Fruit fly (Drosophila melanogaster) whole organism, adult: ENCODE results near the gene Shc.

Experiments used
- CG11617 ChIP-seq: fragments of 200-800 bp; sonication (Bioruptor generic); optimal IDR thresholded peaks from 2 replicates; lab custom pipeline; 2017; ENCODE audit warnings: mild to moderate bottlenecking, missing biosample characterization, missing genetic modification reagents, missing genetic modification characterization
- CG12768 ChIP-seq: fragments of 200-800 bp; sonication (Bioruptor generic); optimal IDR thresholded peaks from 2 replicates; lab custom pipeline; 2017; ENCODE audit warnings: missing biosample characterization, missing genetic modification characterization, mild to moderate bottlenecking, moderate library complexity, missing genetic modification reagents
- CG14711 ChIP-seq: fragments of 200-800 bp; sonication (Bioruptor generic); optimal IDR thresholded peaks from 2 replicates; lab custom pipeline; 2018; ENCODE audit warnings: missing biosample characterization, mild to moderate bottlenecking, missing genetic modification characterization, moderate library complexity
- CG1620 ChIP-seq: fragments of 200-800 bp; sonication (Bioruptor generic); optimal IDR thresholded peaks from 2 replicates; lab custom pipeline; 2016; ENCODE audit warnings: missing biosample characterization, missing genetic modification characterization
- CG33017 ChIP-seq: fragments of 200-800 bp; sonication (Bioruptor generic); optimal IDR thresholded peaks from 2 replicates; lab custom pipeline; 2018; ENCODE audit warnings: missing biosample characterization, mild to moderate bottlenecking, missing genetic modification characterization, moderate library complexity
- CG5204 ChIP-seq: fragments of 200-800 bp; sonication (Bioruptor generic); optimal IDR thresholded peaks from 2 replicates; lab custom pipeline; 2016; ENCODE audit warnings: missing biosample characterization, missing genetic modification characterization
- CG7045 ChIP-seq: fragments of 200-800 bp; sonication (Bioruptor generic); optimal IDR thresholded peaks from 2 replicates; lab custom pipeline; 2017; ENCODE audit warnings: missing biosample characterization, mild to moderate bottlenecking, missing genetic modification characterization
- CG7101 ChIP-seq: fragments of 200-800 bp; sonication (Bioruptor generic); optimal IDR thresholded peaks from 2 replicates; lab custom pipeline; 2018; ENCODE audit warnings: missing biosample characterization, mild to moderate bottlenecking, missing genetic modification characterization, moderate library complexity
- Clk ChIP-seq: fragments of 200-800 bp; sonication (Bioruptor generic); optimal IDR thresholded peaks from 2 replicates; lab custom pipeline; 2017; ENCODE audit warnings: missing biosample characterization, missing genetic modification characterization
- Crg-1 ChIP-seq: fragments of 200-800 bp; sonication (Bioruptor generic); optimal IDR thresholded peaks from 2 replicates; lab custom pipeline; 2016; ENCODE audit warnings: missing biosample characterization, missing genetic modification characterization
- Hr96 ChIP-seq: fragments of 200-800 bp; sonication (Bioruptor generic); optimal IDR thresholded peaks from 2 replicates; lab custom pipeline; 2016; ENCODE audit warnings: missing biosample characterization, missing genetic modification characterization
- Mnt ChIP-seq: fragments of 200-800 bp; sonication (Bioruptor generic); optimal IDR thresholded peaks from 2 replicates; lab custom pipeline; 2016; ENCODE audit warnings: missing biosample characterization, mild to moderate bottlenecking, missing genetic modification characterization
- bab1 ChIP-seq: fragments of 200-800 bp; sonication (Bioruptor generic); optimal IDR thresholded peaks from 3 replicates; lab custom pipeline; 2019; ENCODE audit warnings: missing biosample characterization, mild to moderate bottlenecking, missing genetic modification characterization, moderate library complexity
- cic ChIP-seq: fragments of 200-800 bp; sonication (Bioruptor generic); optimal IDR thresholded peaks from 2 replicates; lab custom pipeline; 2017; ENCODE audit warnings: missing biosample characterization, mild to moderate bottlenecking, missing genetic modification characterization, moderate library complexity
- cnc ChIP-seq, 2 experiments: fragments of >200 bp; optimal IDR thresholded peaks; 2 replicates each; lab custom pipeline; 2017
- kay ChIP-seq: fragments of 200-800 bp; sonication (Bioruptor generic); peaks from one replicate; lab custom pipeline; 2016; ENCODE audit warnings: missing biosample characterization, missing genetic modification characterization, borderline replicate concordance
- ovo ChIP-seq: fragments of 200-800 bp; sonication (Bioruptor generic); optimal IDR thresholded peaks from 2 replicates; lab custom pipeline; 2016; ENCODE audit warnings: missing biosample characterization, missing genetic modification characterization
- pad ChIP-seq: fragments of 200-800 bp; sonication (Bioruptor generic); optimal IDR thresholded peaks from 3 replicates; lab custom pipeline; 2017; ENCODE audit warnings: missing biosample characterization, missing genetic modification characterization, mild to moderate bottlenecking, moderate library complexity, missing genetic modification reagents
- tj ChIP-seq: fragments of 200-800 bp; sonication (Bioruptor generic); optimal IDR thresholded peaks from 3 replicates; lab custom pipeline; 2017; ENCODE audit warnings: missing biosample characterization, mild to moderate bottlenecking, missing genetic modification characterization, moderate library complexity
- toe ChIP-seq: fragments of 200-800 bp; sonication (Bioruptor generic); optimal IDR thresholded peaks from 2 replicates; lab custom pipeline; 2016; ENCODE audit warnings: missing biosample characterization, missing genetic modification characterization

The Shc gene

DNA sequence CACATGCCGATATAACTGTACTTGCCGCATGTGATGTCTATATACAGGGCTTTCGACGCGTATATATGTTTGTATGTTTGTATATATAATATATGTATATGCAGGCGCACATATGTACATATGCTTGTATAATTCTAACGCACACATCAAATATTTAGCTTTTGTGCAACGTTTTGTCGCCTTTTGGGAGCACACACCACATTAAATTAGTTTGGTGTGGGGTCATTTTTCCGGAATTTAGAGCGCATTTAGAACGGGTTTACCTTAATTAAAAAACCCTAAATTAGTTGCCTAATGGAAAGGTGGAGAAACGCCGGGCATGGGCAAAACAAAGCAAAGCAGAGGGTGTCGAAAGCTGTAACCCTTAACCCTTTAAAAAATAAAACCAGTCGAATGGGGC is 40.5 kb downstream of the Shc start:
- TF ChIP-seq cic (GFP tag; lab: Kevin White, UChicago) (no peak), kay (GFP tag; lab: Kevin White, UChicago) (peak; percentile 78), pad (GFP tag; lab: Kevin White, UChicago) (no peak)

DNA sequence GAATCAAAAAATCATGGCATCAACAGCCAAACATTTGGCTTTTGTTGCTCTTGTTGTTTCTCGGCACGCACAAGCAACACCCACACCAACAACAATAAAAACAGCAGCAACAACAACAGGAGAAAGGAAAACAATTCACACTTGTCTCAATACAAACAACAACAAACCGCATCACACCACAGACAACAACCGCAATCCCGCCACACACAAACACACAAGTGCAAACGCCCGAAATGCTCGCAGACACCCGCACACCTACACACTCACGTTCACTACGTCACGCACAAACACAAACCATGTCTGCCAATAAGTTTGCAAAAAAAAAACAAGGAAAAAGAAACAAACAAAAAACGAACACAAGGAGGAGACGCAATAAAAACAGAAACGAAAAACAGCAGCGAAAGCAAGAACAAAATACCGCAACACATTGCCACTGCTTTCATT is 41.0 kb downstream of the Shc start:
- TF ChIP-seq toe (no peak), CG1620 (GFP tag; lab: Kevin White, UChicago) (no peak), tj (GFP tag; lab: Kevin White, UChicago) (no peak), CG7101 (tag; lab: Kevin White, UChicago) (no peak), Mnt (no peak), kay (GFP tag; lab: Kevin White, UChicago) (no peak), CG33017 (tag; lab: Kevin White, UChicago) (no peak), CG14711 (tag; lab: Kevin White, UChicago) (no peak), bab1 (GFP tag; lab: Kevin White, UChicago) (no peak), Crg-1 (GFP tag; lab: Kevin White, UChicago) (no peak), pad (GFP tag; lab: Kevin White, UChicago) (no peak), CG11617 (GFP tag; lab: Kevin White, UChicago) (no peak), Hr96 (GFP tag; lab: Kevin White, UChicago) (no peak), CG5204 (GFP tag; lab: Kevin White, UChicago) (no peak), CG12768 (GFP tag; lab: Kevin White, UChicago) (no peak), Clk (GFP tag; lab: Kevin White, UChicago) (no peak), ovo (GFP tag; lab: Kevin White, UChicago) (no peak), cnc (optimal IDR thresholded peaks at IDR 0.05; lab: Kevin White, UChicago) (no peak)

- TF ChIP-seq CG7045 (GFP tag; lab: Kevin White, UChicago) (peak; percentile 36), kay (GFP tag; lab: Kevin White, UChicago) (no peak), bab1 (GFP tag; lab: Kevin White, UChicago) (peak; percentile 3)
Observed at dm6 chr3L:9468261-9468890, 41.6 kb downstream of the Shc start.

- no peak for TF ChIP-seq toe
- no peak for TF ChIP-seq CG7101 (tag; lab: Kevin White, UChicago)
- no peak for TF ChIP-seq CG7045 (GFP tag; lab: Kevin White, UChicago)
- no peak for TF ChIP-seq Mnt
- TF ChIP-seq ovo (GFP tag; lab: Kevin White, UChicago) = no peak
- no peak for TF ChIP-seq CG1620 (GFP tag; lab: Kevin White, UChicago)
- no peak for TF ChIP-seq Crg-1 (GFP tag; lab: Kevin White, UChicago)
- no peak for TF ChIP-seq tj (GFP tag; lab: Kevin White, UChicago)
- no peak for TF ChIP-seq cnc (optimal IDR thresholded peaks at IDR 0.05; lab: Kevin White, UChicago)
- peak; percentile 0 for TF ChIP-seq Clk (GFP tag; lab: Kevin White, UChicago)
- TF ChIP-seq cic (GFP tag; lab: Kevin White, UChicago) = peak; percentile 26
- no peak for TF ChIP-seq pad (GFP tag; lab: Kevin White, UChicago)
- no peak for TF ChIP-seq kay (GFP tag; lab: Kevin White, UChicago)
- no peak for TF ChIP-seq CG5204 (GFP tag; lab: Kevin White, UChicago)
- TF ChIP-seq CG14711 (tag; lab: Kevin White, UChicago) = no peak
Observed at dm6 chr3L:9469079-9469478, 42.3 kb downstream of the Shc start.

DNA sequence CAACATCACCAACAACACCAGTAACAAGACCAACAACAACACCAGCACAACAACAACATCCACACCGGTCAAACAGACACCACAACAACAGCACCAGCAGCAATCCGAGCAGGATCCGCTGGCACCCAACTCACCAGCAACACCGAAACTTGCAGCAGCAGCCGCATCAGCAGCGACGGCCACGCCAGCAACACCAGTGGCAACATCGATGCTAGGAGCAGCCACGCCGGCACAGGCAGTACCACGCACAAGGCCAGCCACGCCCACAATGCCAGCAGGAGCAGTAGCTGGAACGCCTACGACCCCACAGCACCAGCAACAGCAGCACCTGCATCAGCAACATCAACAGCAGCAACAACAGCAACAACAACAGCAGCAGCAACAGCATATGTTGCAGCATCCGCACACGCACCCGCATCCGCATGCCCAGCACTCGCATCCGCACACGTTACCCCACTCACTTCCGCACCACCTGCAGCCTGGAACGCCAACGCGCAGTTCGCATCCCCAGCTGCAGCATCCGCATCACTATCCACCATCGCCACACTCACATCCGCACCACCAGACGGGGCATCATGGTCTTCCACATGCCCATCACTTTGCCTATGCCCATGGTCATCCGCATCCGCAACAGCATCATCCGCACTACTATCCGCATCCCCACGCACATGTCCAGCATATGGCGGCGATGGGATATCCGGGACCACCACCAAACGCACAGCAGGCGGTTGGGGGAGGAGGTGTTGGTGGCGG is 44.5 kb downstream of the Shc start:
- no peak for TF ChIP-seq CG14711 (tag; lab: Kevin White, UChicago)
- no peak for TF ChIP-seq toe
- TF ChIP-seq cic (GFP tag; lab: Kevin White, UChicago) = no peak
- no peak for TF ChIP-seq CG5204 (GFP tag; lab: Kevin White, UChicago)
- TF ChIP-seq CG11617 (GFP tag; lab: Kevin White, UChicago) = no peak
- no peak for TF ChIP-seq ovo (GFP tag; lab: Kevin White, UChicago)
- TF ChIP-seq Clk (GFP tag; lab: Kevin White, UChicago) = no peak

dm6 chr3L:9476829-9477228 is 50.0 kb downstream of the Shc start, which contains the start of the genes Uch-L5 and Jarid2:
TSS of gene Uch-L5 (minus strand) at chr3L:9476965.
TSS of gene Jarid2 (plus strand) at chr3L:9477038.
- TF ChIP-seq Hr96 (GFP tag; lab: Kevin White, UChicago) (no peak), CG7045 (GFP tag; lab: Kevin White, UChicago) (peak; percentile 16), CG11617 (GFP tag; lab: Kevin White, UChicago) (peak; percentile 8), cic (GFP tag; lab: Kevin White, UChicago) (peak; percentile 34), Clk (GFP tag; lab: Kevin White, UChicago) (no peak), tj (GFP tag; lab: Kevin White, UChicago) (peak; percentile 70), cnc (optimal IDR thresholded peaks at IDR 0.05; lab: Kevin White, UChicago) (peak; percentile 81 to 92), Crg-1 (GFP tag; lab: Kevin White, UChicago) (peak; percentile 45), CG14711 (tag; lab: Kevin White, UChicago) (peak; percentile 63), pad (GFP tag; lab: Kevin White, UChicago) (peak; percentile 37), kay (GFP tag; lab: Kevin White, UChicago) (no peak), CG7101 (tag; lab: Kevin White, UChicago) (peak; percentile 61), Mnt (peak; percentile 69), CG33017 (tag; lab: Kevin White, UChicago) (peak; percentile 26), CG1620 (GFP tag; lab: Kevin White, UChicago) (peak; percentile 56), ovo (GFP tag; lab: Kevin White, UChicago) (peak; percentile 47), toe (no peak), bab1 (GFP tag; lab: Kevin White, UChicago) (peak; percentile 84), CG12768 (GFP tag; lab: Kevin White, UChicago) (peak; percentile 12), CG5204 (GFP tag; lab: Kevin White, UChicago) (no peak)
